Worm (Caenorhabditis elegans) whole organism, L3 larva: ENCODE measurements around the gene T24C4.5.
A peak's percentile ranks its signal among the peaks of the same experiment; 100 is the strongest.

ENCODE experiments used
- R02D3.7 ChIP-seq: fragments of 150-350 bp; optimal IDR thresholded peaks from 2 replicates; lab custom pipeline; 2014; ENCODE audit warnings: missing biosample characterization, missing genetic modification characterization
- ZK546.5 ChIP-seq: sonication (generic microtip); optimal IDR thresholded peaks from 2 replicates; lab custom pipeline; 2017; ENCODE audit warnings: missing biosample characterization, missing genetic modification characterization
- ama-1 ChIP-seq: fragments of 150-350 bp; optimal IDR thresholded peaks from 2 replicates; lab custom pipeline; 2018
- ceh-16 ChIP-seq: sonication (generic microtip); optimal IDR thresholded peaks from 2 replicates; lab custom pipeline; 2017; ENCODE audit warnings: missing biosample characterization, missing genetic modification characterization
- ceh-82 ChIP-seq: fragments of 150-350 bp; optimal IDR thresholded peaks from 2 replicates; lab custom pipeline; 2014; ENCODE audit warnings: missing biosample characterization, missing genetic modification characterization
- elt-1 ChIP-seq: fragments of 150-350 bp; optimal IDR thresholded peaks from 2 replicates; lab custom pipeline; 2014; ENCODE audit warnings: missing biosample characterization, missing genetic modification characterization
- jun-1 ChIP-seq: fragments of 150-350 bp; optimal IDR thresholded peaks from 2 replicates; lab custom pipeline; 2014; ENCODE audit warnings: missing biosample characterization, missing genetic modification reagents, missing genetic modification characterization
- lin-15B ChIP-seq: fragments of 150-350 bp; optimal IDR thresholded peaks from 2 replicates; lab custom pipeline; 2014; ENCODE audit warnings: missing biosample characterization, missing genetic modification characterization
- nhr-11 ChIP-seq: fragments of 150-350 bp; optimal IDR thresholded peaks from 2 replicates; lab custom pipeline; 2014; ENCODE audit warnings: missing biosample characterization, missing genetic modification characterization
- pha-4 ChIP-seq: fragments of 150-350 bp; optimal IDR thresholded peaks from 2 replicates; lab custom pipeline; 2014; ENCODE audit warnings: missing biosample characterization, missing genetic modification reagents, missing genetic modification characterization
- sea-2 ChIP-seq: fragments of 150-350 bp; sonication (generic microtip); optimal IDR thresholded peaks from 4 replicates; lab custom pipeline; 2014; ENCODE audit warnings: missing biosample characterization, missing genetic modification reagents, missing genetic modification characterization
- zag-1 ChIP-seq: fragments of 150-350 bp; optimal IDR thresholded peaks from 2 replicates; lab custom pipeline; 2014; ENCODE audit warnings: missing biosample characterization, missing genetic modification characterization
- ztf-11 ChIP-seq: fragments of 150-350 bp; optimal IDR thresholded peaks from 2 replicates; lab custom pipeline; 2014; ENCODE audit warnings: missing biosample characterization, missing genetic modification characterization

DNA sequence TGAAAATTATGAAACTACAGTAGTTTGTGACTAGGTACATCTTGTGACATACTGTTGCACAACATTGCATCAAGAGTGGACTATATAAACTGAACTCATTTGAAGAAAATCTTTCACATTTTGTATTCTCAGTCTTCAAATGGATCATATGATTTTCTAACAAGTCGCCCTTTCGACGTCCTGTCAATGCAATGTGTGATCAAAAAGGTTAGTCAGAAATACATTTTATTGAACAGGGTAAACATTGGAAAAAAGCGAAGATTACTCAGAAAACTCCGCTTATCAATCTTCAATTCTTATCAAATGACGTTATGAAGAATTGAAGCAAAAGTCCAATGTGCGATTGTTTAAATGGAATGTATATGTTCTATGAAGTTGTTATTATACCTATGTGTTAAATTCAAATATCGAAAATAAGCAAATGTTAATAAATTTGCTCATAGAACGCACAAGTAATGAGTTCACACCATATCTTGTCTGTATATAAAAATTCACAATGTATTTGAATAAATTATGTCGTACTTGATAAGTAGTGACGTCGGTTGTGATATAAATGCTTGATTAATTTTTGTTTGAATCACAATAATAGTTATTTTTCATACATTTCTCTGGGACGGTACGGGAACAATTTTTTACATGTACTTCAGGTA, 46.6 kb downstream of the T24C4.5 start, which contains the start of gene zip-2:
- TF ChIP-seq ceh-16 (no peak), R02D3.7 (tag; lab: Kevin White, UChicago) (no peak), nhr-11 (no peak), elt-1 (tag; lab: Kevin White, UChicago) (no peak), lin-15B (tag; lab: Kevin White, UChicago) (no peak), sea-2 (no peak), pha-4 (peak; percentile 79), ama-1 (lab: Kevin White, UChicago) (no peak), zag-1 (no peak), ceh-82 (peak; percentile 8), jun-1 (tag; lab: Kevin White, UChicago) (peak; percentile 24), ztf-11 (no peak), ZK546.5 (tag; lab: Kevin White, UChicago) (no peak)
